Fruit fly (Drosophila melanogaster) Kc167 (cell line): ENCODE results near the gene CG13700.

Source experiments
- Myc ChIP-seq: fragments of >200 bp; optimal IDR thresholded peaks from 2 replicates; lab custom pipeline; 2017; ENCODE audit warnings: missing external identifiers
- Sin3A ChIP-seq: fragments of >200 bp; optimal IDR thresholded peaks from 2 replicates; lab custom pipeline; 2018; ENCODE audit warnings: missing external identifiers
- h ChIP-seq: fragments of >200 bp; optimal IDR thresholded peaks from 3 replicates; lab custom pipeline; 2018; ENCODE audit warnings: missing external identifiers
- insv ChIP-seq: fragments of >200 bp; optimal IDR thresholded peaks from 3 replicates; lab custom pipeline; 2018; ENCODE audit warnings: missing external identifiers
- psq ChIP-seq: fragments of >200 bp; optimal IDR thresholded peaks from 2 replicates; lab custom pipeline; 2017; ENCODE audit warnings: missing external identifiers
- ttk ChIP-seq: sonication (Bioruptor generic); optimal IDR thresholded peaks from 2 replicates; lab custom pipeline; 2017; ENCODE audit warnings: missing external identifiers

DNA sequence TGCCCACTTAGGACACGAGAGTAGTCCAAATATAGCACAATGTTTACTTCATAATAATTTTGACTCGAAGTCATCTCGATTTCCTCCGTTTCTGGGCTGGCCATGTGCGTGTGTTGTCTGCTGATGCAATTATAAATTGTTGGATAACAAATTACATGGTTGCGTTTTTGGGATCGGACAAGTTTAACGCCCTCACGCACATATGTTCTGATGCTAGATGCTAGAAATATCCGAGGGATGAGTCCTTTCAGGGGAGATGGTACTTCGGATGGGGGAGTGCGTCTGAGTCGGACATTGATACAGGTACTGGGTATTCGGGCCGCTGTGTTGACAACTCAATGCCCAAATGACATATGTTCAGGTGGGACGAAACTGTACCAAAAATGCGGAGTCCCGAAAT is 15.0 kb upstream of the CG13700 start:
- TF ChIP-seq psq (no peak), insv (no peak), h (lab: Kevin White, UChicago) (no peak), Sin3A (lab: Kevin White, UChicago) (no peak), Myc (lab: Kevin White, UChicago) (no peak), ttk (lab: Kevin White, UChicago) (no peak)
